Worm (Caenorhabditis elegans): Measurements from ENCODE around the gene acp-4.

Gene acp-4

ce11 chrII:8435005-8435404, at the start of gene acp-4:
acp-4 (minus strand) TSS chrII:8435105.
- TF ChIP-seq lin-40 (tag; optimal IDR thresholded peaks at IDR 0.05): no peak

ce11 chrII:8484546-8484945, 49.6 kb upstream of the acp-4 start:
- TF ChIP-seq F57A8.1 (GFP tag; optimal IDR thresholded peaks at IDR 0.05) (no peak), ztf-18 (tag; optimal IDR thresholded peaks at IDR 0.05) (no peak), egrh-3 (GFP tag; IDR thresholded peaks at IDR 0.05) (no peak), madf-10 (tag; optimal IDR thresholded peaks at IDR 0.05) (no peak), ztf-3 (GFP tag; optimal IDR thresholded peaks at IDR 0.05) (no peak), xnd-1 (tag; optimal IDR thresholded peaks at IDR 0.05) (no peak), B0336.3 (GFP tag; IDR thresholded peaks at IDR 0.05) (peak; percentile 43; the same call in 1 of the 2 replicates), nhr-80 (tag; optimal IDR thresholded peaks at IDR 0.05) (peak; percentile 66), ztf-22 (GFP tag; optimal IDR thresholded peaks at IDR 0.05) (peak; percentile 18), Y56A3A.18 (GFP tag; IDR thresholded peaks at IDR 0.05) (peak; percentile 80), F57C9.4 (tag; optimal IDR thresholded peaks at IDR 0.05) (no peak), snpc-1.1 (tag; optimal IDR thresholded peaks at IDR 0.05; ENCODE audit: insufficient read depth) (no peak), gei-17 (GFP tag; optimal IDR thresholded peaks at IDR 0.05) (no peak), Y53G8AR.9 (GFP tag; conservative IDR thresholded peaks at IDR 0.05) (0 out of 2 replicates have a peak, but pooled peaks have one; percentile 58), F49E8.2 (tag; optimal IDR thresholded peaks at IDR 0.05; ENCODE audit: insufficient read depth) (no peak), cebp-1 (GFP tag; IDR thresholded peaks at IDR 0.05) (no peak), cebp-1 (tag; optimal IDR thresholded peaks at IDR 0.05) (peak; percentile 31), Y67H2A.10 (GFP tag; conservative IDR thresholded peaks at IDR 0.05) (no peak), bed-1 (GFP tag; IDR thresholded peaks at IDR 0.05) (no peak), bed-2 (GFP tag; IDR thresholded peaks at IDR 0.05) (no peak), ceh-100 (GFP tag; IDR thresholded peaks at IDR 0.05) (no peak), D2030.7 (GFP tag; IDR thresholded peaks at IDR 0.05) (no peak), B0035.1 (tag; optimal IDR thresholded peaks at IDR 0.05) (no peak), T07F8.4 (tag; optimal IDR thresholded peaks at IDR 0.05) (no peak), F33H1.4 (GFP tag; IDR thresholded peaks at IDR 0.05) (no peak), ccch-3 (GFP tag; optimal IDR thresholded peaks at IDR 0.05) (no peak), nfya-2 (GFP tag; IDR thresholded peaks at IDR 0.05) (no peak), somi-1 (GFP tag; optimal IDR thresholded peaks at IDR 0.05) (no peak), sdz-38 (tag; optimal IDR thresholded peaks at IDR 0.05) (no peak), cebp-2 (GFP tag; IDR thresholded peaks at IDR 0.05) (no peak), akir-1 (GFP tag; optimal IDR thresholded peaks at IDR 0.05) (no peak), ekl-4 (GFP tag; IDR thresholded peaks at IDR 0.05) (no peak)

ce11 chrII:8483793-8484186, 48.9 kb upstream of the acp-4 start, which contains the start of gene taap-1:
taap-1 (minus strand) TSS chrII:8483871.
- TF ChIP-seq egrh-3 (GFP tag; IDR thresholded peaks at IDR 0.05): no peak
- 0 out of 2 replicates have a peak, but pooled peaks have one; percentile 25 for TF ChIP-seq madf-6 (GFP tag; IDR thresholded peaks at IDR 0.05)
- peak; percentile 11 for TF ChIP-seq ZK185.1 (tag; optimal IDR thresholded peaks at IDR 0.05; ENCODE audit: poor library complexity, severe bottlenecking)
